Worm (Caenorhabditis elegans) whole organism, L2 larva: ENCODE data around the gene ccep-135.

Source experiments
- C34F6.9 ChIP-seq: fragments of 150-350 bp; optimal IDR thresholded peaks from 2 replicates; lab custom pipeline; 2014; ENCODE audit warnings: missing biosample characterization, missing genetic modification characterization
- F13H6.1 ChIP-seq: sonication (generic microtip); optimal IDR thresholded peaks from 2 replicates; lab custom pipeline; 2016; ENCODE audit warnings: missing genetic modification characterization, missing compliant biosample characterization
- R02D3.7 ChIP-seq: fragments of 150-350 bp; optimal IDR thresholded peaks from 2 replicates; lab custom pipeline; 2014; ENCODE audit warnings: missing biosample characterization, missing genetic modification characterization
- Y55F3AM.14 ChIP-seq: fragments of 200-800 bp; sonication (Bioruptor generic); optimal IDR thresholded peaks from 2 replicates; lab custom pipeline; 2018; ENCODE audit warnings: mild to moderate bottlenecking, missing genetic modification characterization, missing compliant biosample characterization
- ZK546.5 ChIP-seq: sonication (generic microtip); optimal IDR thresholded peaks from 2 replicates; lab custom pipeline; 2017; ENCODE audit warnings: missing biosample characterization, missing genetic modification characterization
- alr-1 ChIP-seq: fragments of 150-350 bp; optimal IDR thresholded peaks from 2 replicates; lab custom pipeline; 2014; ENCODE audit warnings: missing biosample characterization, missing genetic modification characterization
- aly-2 ChIP-seq: fragments of 150-350 bp; optimal IDR thresholded peaks from 2 replicates; lab custom pipeline; 2014; ENCODE audit warnings: missing biosample characterization, missing genetic modification characterization
- ceh-82 ChIP-seq: fragments of 150-350 bp; optimal IDR thresholded peaks from 2 replicates; lab custom pipeline; 2014; ENCODE audit warnings: missing biosample characterization, missing genetic modification characterization
- crh-2 ChIP-seq: sonication (generic microtip); optimal IDR thresholded peaks from 2 replicates; lab custom pipeline; 2017; ENCODE audit warnings: missing biosample characterization, missing genetic modification characterization
- dmd-4 ChIP-seq: sonication (generic microtip); optimal IDR thresholded peaks from 2 replicates; lab custom pipeline; 2017; ENCODE audit warnings: missing biosample characterization, missing genetic modification characterization
- egl-27 ChIP-seq: sonication (generic microtip); optimal IDR thresholded peaks from 3 replicates; lab custom pipeline; 2017; ENCODE audit warnings: missing biosample characterization, missing genetic modification reagents, missing genetic modification characterization
- elt-3 ChIP-seq: sonication (generic microtip); optimal IDR thresholded peaks from 2 replicates; lab custom pipeline; 2017; ENCODE audit warnings: missing biosample characterization, missing genetic modification characterization
- fos-1 ChIP-seq: fragments of 150-350 bp; optimal IDR thresholded peaks from 2 replicates; lab custom pipeline; 2014; ENCODE audit warnings: missing biosample characterization, missing genetic modification characterization
- gmeb-1 ChIP-seq: fragments of 150-350 bp; optimal IDR thresholded peaks from 2 replicates; lab custom pipeline; 2014; ENCODE audit warnings: missing biosample characterization, missing genetic modification characterization
- lin-13 ChIP-seq: fragments of 150-350 bp; optimal IDR thresholded peaks from 2 replicates; lab custom pipeline; 2014; ENCODE audit warnings: missing biosample characterization, missing genetic modification reagents, missing genetic modification characterization
- lin-39 ChIP-seq: fragments of 150-350 bp; optimal IDR thresholded peaks from 2 replicates; lab custom pipeline; 2014; ENCODE audit warnings: missing biosample characterization, missing genetic modification reagents, missing genetic modification characterization
- lsy-2 ChIP-seq, 2 experiments: fragments of 150-350 bp in 1 of 2; sonication (generic microtip) in 1 of 2; optimal IDR thresholded peaks; 2 replicates each; lab custom pipeline; 2014 to 2017; ENCODE audit warnings: missing biosample characterization in 2 of 2, missing genetic modification characterization in 2 of 2
- mab-5 ChIP-seq: fragments of 150-350 bp; optimal IDR thresholded peaks from 2 replicates; lab custom pipeline; 2014; ENCODE audit warnings: missing biosample characterization, missing genetic modification characterization
- mdl-1 ChIP-seq, 2 experiments: fragments of 150-350 bp in 1 of 2; sonication (generic microtip) in 1 of 2; optimal IDR thresholded peaks; 2 replicates each; lab custom pipeline; 2017; ENCODE audit warnings: missing biosample characterization in 2 of 2, missing genetic modification characterization in 2 of 2
- nhr-10 ChIP-seq: sonication (generic microtip); optimal IDR thresholded peaks from 2 replicates; lab custom pipeline; 2017; ENCODE audit warnings: missing biosample characterization, missing genetic modification characterization
- nhr-11 ChIP-seq: fragments of 150-350 bp; optimal IDR thresholded peaks from 2 replicates; lab custom pipeline; 2014; ENCODE audit warnings: missing biosample characterization, missing genetic modification characterization
- nhr-12 ChIP-seq: fragments of 150-350 bp; optimal IDR thresholded peaks from 2 replicates; lab custom pipeline; 2014; ENCODE audit warnings: missing biosample characterization, missing genetic modification characterization
- nhr-129 ChIP-seq: fragments of 150-350 bp; optimal IDR thresholded peaks from 2 replicates; lab custom pipeline; 2014; ENCODE audit warnings: missing biosample characterization, missing genetic modification characterization
- nhr-21 ChIP-seq: fragments of 150-350 bp; optimal IDR thresholded peaks from 2 replicates; lab custom pipeline; 2014; ENCODE audit warnings: missing biosample characterization, missing genetic modification characterization
- nhr-237 ChIP-seq: fragments of 150-350 bp; optimal IDR thresholded peaks from 2 replicates; lab custom pipeline; 2014; ENCODE audit warnings: missing biosample characterization, missing genetic modification characterization
- nhr-25 ChIP-seq: fragments of 150-350 bp; sonication (generic microtip); optimal IDR thresholded peaks from 3 replicates; lab custom pipeline; 2014; ENCODE audit warnings: missing biosample characterization, missing genetic modification characterization
- nhr-77 ChIP-seq: fragments of 150-350 bp; optimal IDR thresholded peaks from 2 replicates; lab custom pipeline; 2014; ENCODE audit warnings: missing biosample characterization, missing genetic modification characterization
- skn-1 ChIP-seq: sonication (generic microtip); optimal IDR thresholded peaks from 2 replicates; lab custom pipeline; 2017; ENCODE audit warnings: missing biosample characterization, missing genetic modification characterization
- sma-9 ChIP-seq, 2 experiments: fragments of 150-350 bp in 1 of 2; sonication (generic microtip) in 1 of 2; optimal IDR thresholded peaks; 2 replicates each; lab custom pipeline; 2014 to 2016; ENCODE audit warnings: missing genetic modification characterization in 2 of 2, mild to moderate bottlenecking in 1 of 2, missing biosample characterization in 1 of 2, missing compliant biosample characterization in 1 of 2, missing genetic modification reagents in 1 of 2, moderate library complexity in 1 of 2
- unc-39 ChIP-seq: fragments of 150-350 bp; optimal IDR thresholded peaks from 2 replicates; lab custom pipeline; 2014; ENCODE audit warnings: missing biosample characterization, missing genetic modification characterization
- unc-55 ChIP-seq: fragments of 150-350 bp; sonication (generic microtip); optimal IDR thresholded peaks from 3 replicates; lab custom pipeline; 2014; ENCODE audit warnings: missing biosample characterization, missing genetic modification reagents, missing genetic modification characterization
- unc-62 ChIP-seq: fragments of 150-350 bp; optimal IDR thresholded peaks from 2 replicates; lab custom pipeline; 2014; ENCODE audit warnings: missing biosample characterization, missing genetic modification reagents, missing genetic modification characterization
- ztf-1 ChIP-seq: fragments of 200-800 bp; sonication (Bioruptor generic); conservative IDR thresholded peaks from 2 replicates; pipeline ENCODE4 v1.3.6; 2022; ENCODE audit warnings: missing genetic modification characterization, missing compliant biosample characterization
- ztf-11 ChIP-seq: sonication (generic microtip); optimal IDR thresholded peaks from 2 replicates; lab custom pipeline; 2017; ENCODE audit warnings: missing biosample characterization, missing genetic modification characterization

Gene ccep-135

ce11 chrIII:3069101-3069500, 22.6 kb upstream of the ccep-135 start:
- TF ChIP-seq lin-13 (GFP tag; lab: Kevin White, UChicago), result peak; percentile 6
- peak; percentile 34 for TF ChIP-seq ZK546.5 (tag; lab: Kevin White, UChicago)
- TF ChIP-seq nhr-10 (tag; lab: Kevin White, UChicago), result no peak

DNA sequence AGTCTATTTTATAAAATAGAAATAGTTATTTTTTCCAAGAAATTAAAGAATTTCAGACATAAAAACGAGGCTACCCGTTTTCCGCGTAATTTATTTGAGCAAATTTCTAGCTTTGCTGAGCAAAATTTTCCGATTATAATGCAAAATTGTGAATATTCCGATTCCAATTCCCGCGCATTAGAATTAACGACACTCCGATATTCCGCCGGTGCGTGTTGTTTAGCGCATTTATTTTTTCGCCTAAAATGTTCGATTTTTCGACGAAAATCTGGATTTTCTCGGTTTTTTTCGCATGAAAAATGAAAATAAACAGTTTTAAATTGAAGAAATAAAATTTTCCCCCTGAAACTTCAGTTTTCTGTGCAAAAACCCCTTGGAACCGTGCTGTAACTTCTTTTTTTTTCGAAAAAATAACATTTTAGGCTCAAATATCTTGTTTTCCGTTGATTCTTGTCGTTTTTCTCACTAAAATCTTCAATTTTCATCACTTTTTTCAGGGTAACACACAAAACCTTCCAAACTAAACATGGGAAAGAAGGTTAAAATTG, 21.6 kb upstream of the ccep-135 start, which contains the start of gene H06I04.3:
H06I04.3 (plus strand) TSS at position 498 of the 548 bp plus-strand sequence.
- TF ChIP-seq unc-55 (GFP tag; lab: Kevin White, UChicago) (peak; percentile 68), F13H6.1 (no peak), nhr-237 (no peak), nhr-12 (no peak), nhr-77 (tag; lab: Kevin White, UChicago) (no peak), nhr-129 (peak; percentile 20), skn-1 (tag; lab: Kevin White, UChicago) (no peak), unc-62 (GFP tag; lab: Kevin White, UChicago) (no peak), lsy-2 (tag; optimal IDR thresholded peaks at IDR 0.05; lab: Kevin White, UChicago) (peak in 1 of 2 experiments; percentile 61), fos-1 (tag; lab: Kevin White, UChicago) (no peak), lin-39 (tag; lab: Kevin White, UChicago) (no peak), dmd-4 (tag; lab: Kevin White, UChicago) (no peak), R02D3.7 (tag; lab: Kevin White, UChicago) (no peak), aly-2 (no peak), gmeb-1 (tag; lab: Kevin White, UChicago) (peak; percentile 81)
- TF ChIP-seq, all 48 proteins: peak for 4

ce11 chrIII:3086471-3086870, 5.2 kb upstream of the ccep-135 start, which contains the start of gene sft-1:
sft-1 (plus strand) TSS chrIII:3086671.
- TF ChIP-seq crh-2 (no peak), sma-9 (GFP tag; optimal IDR thresholded peaks at IDR 0.05; lab: Kevin White, UChicago) (no peak), sma-9 (tag; optimal IDR thresholded peaks at IDR 0.05; lab: Kevin White, UChicago) (no peak), nhr-237 (no peak), ZK546.5 (tag; lab: Kevin White, UChicago) (no peak), unc-55 (GFP tag; lab: Kevin White, UChicago) (no peak), skn-1 (tag; lab: Kevin White, UChicago) (no peak), ztf-11 (no peak), nhr-129 (no peak), mdl-1 (tag; optimal IDR thresholded peaks at IDR 0.05; lab: Kevin White, UChicago) (no peak), egl-27 (tag; lab: Kevin White, UChicago) (no peak), mab-5 (tag; lab: Kevin White, UChicago) (no peak), lin-39 (tag; lab: Kevin White, UChicago) (no peak), unc-39 (tag; lab: Kevin White, UChicago) (no peak), dmd-4 (tag; lab: Kevin White, UChicago) (no peak), elt-3 (tag; lab: Kevin White, UChicago) (no peak), ztf-1 (GFP tag; lab: Robert Waterston, UW) (no peak), Y55F3AM.14 (no peak), nhr-12 (no peak), nhr-10 (tag; lab: Kevin White, UChicago) (no peak), nhr-11 (tag; lab: Kevin White, UChicago) (no peak)

DNA sequence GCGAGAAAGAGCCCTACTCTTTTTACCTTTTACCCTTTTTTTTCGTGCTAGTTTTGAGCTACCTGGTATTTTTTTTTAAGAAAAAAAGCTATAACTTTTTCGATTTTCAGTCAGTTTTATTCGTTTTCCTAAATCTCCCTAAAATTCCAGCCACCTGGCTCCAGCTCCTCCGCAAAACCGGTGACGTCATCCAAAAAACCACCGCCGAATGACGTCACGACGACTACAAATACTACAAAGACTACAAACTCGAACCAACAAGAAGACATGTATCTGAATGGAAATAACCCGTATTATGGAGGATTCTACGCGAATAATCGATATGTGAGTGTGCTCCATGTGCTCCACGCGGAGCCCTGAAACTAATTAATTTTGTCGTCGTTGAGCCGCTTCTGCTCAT, 3.0 kb downstream of the ccep-135 start:
- TF ChIP-seq alr-1, result no peak
- TF ChIP-seq ceh-82 (tag; lab: Kevin White, UChicago), result no peak
- TF ChIP-seq ZK546.5 (tag; lab: Kevin White, UChicago), result no peak
- no peak for TF ChIP-seq lin-13 (GFP tag; lab: Kevin White, UChicago)
- no peak for TF ChIP-seq lin-39 (tag; lab: Kevin White, UChicago)
- TF ChIP-seq nhr-21, result no peak
- no peak for TF ChIP-seq nhr-129
- no peak for TF ChIP-seq nhr-237
- TF ChIP-seq nhr-77 (tag; lab: Kevin White, UChicago), result no peak
- no peak for TF ChIP-seq aly-2
- TF ChIP-seq, all 48 proteins: peak for 0

ce11 chrIII:3096091-3096490, 4.4 kb downstream of the ccep-135 start:
- TF ChIP-seq alr-1 (peak; percentile 41), dmd-4 (tag; lab: Kevin White, UChicago) (no peak), C34F6.9 (tag; lab: Kevin White, UChicago) (peak; percentile 65), unc-39 (tag; lab: Kevin White, UChicago) (no peak), unc-55 (GFP tag; lab: Kevin White, UChicago) (peak; percentile 91), crh-2 (peak; percentile 14), nhr-25 (tag; lab: Kevin White, UChicago) (no peak), lsy-2 (tag; optimal IDR thresholded peaks at IDR 0.05; lab: Kevin White, UChicago) (peak in 1 of 2 experiments; percentile 53), ztf-11 (no peak)
